Fruit fly (Drosophila melanogaster) whole organism, pupa: Measurements from ENCODE around the gene Rab9D.

Source experiments
- CG10348 ChIP-seq: fragments of 200-800 bp; sonication (Bioruptor generic); IDR thresholded peaks from 2 replicates; pipeline ENCODE4 v1.3.6; 2022; ENCODE audit warnings: missing biosample characterization, missing genetic modification characterization
- CG12605 ChIP-seq: fragments of 200-800 bp; sonication (Bioruptor generic); IDR thresholded peaks from 2 replicates; pipeline ENCODE4 v1.3.6; 2022; ENCODE audit warnings: missing biosample characterization, missing genetic modification characterization
- CG13204 ChIP-seq: fragments of 200-800 bp; sonication (Bioruptor generic); optimal IDR thresholded peaks from 2 replicates; lab custom pipeline; 2018; ENCODE audit warnings: missing biosample characterization, mild to moderate bottlenecking, missing genetic modification characterization, moderate library complexity
- CG14655 ChIP-seq: fragments of 200-800 bp; sonication (Bioruptor generic); optimal IDR thresholded peaks from 3 replicates; lab custom pipeline; 2017; ENCODE audit warnings: mild to moderate bottlenecking, missing biosample characterization, missing genetic modification reagents, missing genetic modification characterization
- CG15710 ChIP-seq: fragments of 200-800 bp; sonication (Bioruptor generic); optimal IDR thresholded peaks from 2 replicates; lab custom pipeline; 2018; ENCODE audit warnings: missing biosample characterization, mild to moderate bottlenecking, missing genetic modification characterization, moderate library complexity
- CG17806 ChIP-seq: fragments of 200-800 bp; sonication (Bioruptor generic); optimal IDR thresholded peaks from 2 replicates; lab custom pipeline; 2018; ENCODE audit warnings: missing biosample characterization, mild to moderate bottlenecking, missing genetic modification characterization, moderate library complexity
- CG32121 ChIP-seq: fragments of 200-800 bp; sonication (Bioruptor generic); IDR thresholded peaks from 2 replicates; pipeline ENCODE4 v1.3.6; 2022; ENCODE audit warnings: missing biosample characterization, missing genetic modification characterization
- CG34367 ChIP-seq: fragments of 200-800 bp; sonication (Bioruptor generic); optimal IDR thresholded peaks from 2 replicates; lab custom pipeline; 2018; ENCODE audit warnings: missing biosample characterization, mild to moderate bottlenecking, missing genetic modification characterization
- CG4496 ChIP-seq: fragments of 200-800 bp; sonication (Bioruptor generic); IDR thresholded peaks from 3 replicates; pipeline ENCODE4 v1.3.6; 2022; ENCODE audit warnings: missing biosample characterization, missing genetic modification characterization
- CG8159 ChIP-seq: fragments of 200-800 bp; sonication (Bioruptor generic); optimal IDR thresholded peaks from 3 replicates; lab custom pipeline; 2018; ENCODE audit warnings: missing biosample characterization, mild to moderate bottlenecking, missing genetic modification characterization, moderate library complexity
- CG8301 ChIP-seq: fragments of 200-800 bp; sonication (Bioruptor generic); optimal IDR thresholded peaks from 2 replicates; lab custom pipeline; 2018; ENCODE audit warnings: missing biosample characterization, mild to moderate bottlenecking, missing genetic modification characterization
- CG9948 ChIP-seq: fragments of 200-800 bp; sonication (Bioruptor generic); optimal IDR thresholded peaks from 2 replicates; lab custom pipeline; 2018; ENCODE audit warnings: missing biosample characterization, mild to moderate bottlenecking, missing genetic modification characterization, moderate library complexity
- D1 ChIP-seq: fragments of 200-800 bp; sonication (Bioruptor generic); optimal IDR thresholded peaks from 2 replicates; lab custom pipeline; 2018; ENCODE audit warnings: missing biosample characterization, mild to moderate bottlenecking, missing genetic modification characterization, moderate library complexity
- EcR ChIP-seq: fragments of 200-800 bp; sonication (Bioruptor generic); optimal IDR thresholded peaks from 3 replicates; lab custom pipeline; 2019; ENCODE audit warnings: missing biosample characterization, missing genetic modification characterization, mild to moderate bottlenecking, moderate library complexity, missing genetic modification reagents
- Ets98B ChIP-seq: fragments of 200-800 bp; sonication (Bioruptor generic); IDR thresholded peaks from 2 replicates; pipeline ENCODE4 v1.3.6; 2022; ENCODE audit warnings: missing biosample characterization, missing genetic modification characterization
- Pif1A ChIP-seq: fragments of 200-800 bp; sonication (Bioruptor generic); optimal IDR thresholded peaks from 3 replicates; lab custom pipeline; 2016; ENCODE audit warnings: missing biosample characterization, missing genetic modification characterization
- Pif1B ChIP-seq: fragments of 200-800 bp; sonication (Bioruptor generic); optimal IDR thresholded peaks from 3 replicates; lab custom pipeline; 2016; ENCODE audit warnings: missing biosample characterization, missing genetic modification characterization
- Snoo ChIP-seq: fragments of 200-800 bp; sonication (Bioruptor generic); optimal IDR thresholded peaks from 3 replicates; lab custom pipeline; 2017; ENCODE audit warnings: missing biosample characterization, mild to moderate bottlenecking, missing genetic modification characterization, inconsistent platforms
- fd96Ca ChIP-seq: fragments of 200-800 bp; sonication (Bioruptor generic); IDR thresholded peaks from 3 replicates; pipeline ENCODE4 v1.3.6; 2022; ENCODE audit warnings: missing biosample characterization, missing genetic modification characterization
- gl ChIP-seq: fragments of 200-800 bp; sonication (Bioruptor generic); optimal IDR thresholded peaks from 2 replicates; lab custom pipeline; 2018; ENCODE audit warnings: missing biosample characterization, mild to moderate bottlenecking, missing genetic modification characterization
- rn ChIP-seq: fragments of 200-800 bp; sonication (Bioruptor generic); IDR thresholded peaks from 2 replicates; pipeline ENCODE4 v1.3.6; 2022; ENCODE audit warnings: missing biosample characterization, missing genetic modification characterization

The Rab9D gene

DNA sequence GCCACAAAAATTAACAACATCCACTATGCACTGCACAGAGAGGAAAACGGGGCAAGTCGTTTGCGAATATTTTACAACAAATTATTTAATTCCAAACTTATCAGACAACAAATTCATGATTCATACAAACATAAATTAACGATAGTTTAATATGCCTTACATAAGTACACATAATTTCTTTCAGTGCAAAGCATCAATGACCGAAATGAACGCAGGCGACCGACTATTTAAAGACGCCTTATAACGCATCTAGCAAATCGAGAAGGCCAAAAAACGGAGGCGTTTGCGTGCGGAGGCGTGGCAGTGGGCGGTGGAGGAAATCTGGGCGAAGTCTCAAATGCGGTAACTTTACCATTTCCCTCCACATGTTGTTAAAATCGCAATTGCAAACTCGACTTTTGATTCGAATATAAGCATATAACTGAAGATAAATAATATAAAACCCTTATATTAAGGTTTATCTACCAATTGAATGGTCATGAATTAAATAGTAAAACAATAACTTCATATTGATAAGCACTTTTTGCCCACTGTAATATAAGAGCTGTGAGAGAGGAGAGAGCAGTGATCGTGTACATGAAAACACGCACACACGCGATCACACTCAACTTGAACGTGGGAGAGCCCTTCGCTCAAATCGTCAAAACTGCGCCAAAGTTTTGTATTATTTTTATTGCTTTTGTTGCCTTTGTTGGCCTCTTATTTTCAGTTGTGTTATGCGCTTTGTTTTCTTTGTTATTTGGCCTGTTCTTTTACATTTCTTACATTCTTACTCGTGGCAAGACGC, 41.6 kb upstream of the Rab9D start:
- TF ChIP-seq rn, result peak; percentile 83
- peak; percentile 98 for TF ChIP-seq CG4496 (GFP tag; lab: Robert Waterston, UW)
- TF ChIP-seq CG8159, result peak; percentile 87
- peak; percentile 83 for TF ChIP-seq CG15710 (tag; lab: Kevin White, UChicago)
- peak; percentile 96 for TF ChIP-seq fd96Ca (GFP tag; lab: Robert Waterston, UW)
- peak; percentile 90 for TF ChIP-seq CG12605
- TF ChIP-seq Snoo (tag; lab: Kevin White, UChicago), result peak; percentile 90
- peak; percentile 68 for TF ChIP-seq D1 (tag; lab: Kevin White, UChicago)
- TF ChIP-seq CG17806 (tag; lab: Kevin White, UChicago), result peak; percentile 86
- TF ChIP-seq Ets98B (GFP tag; lab: Robert Waterston, UW), result peak; percentile 97
- peak; percentile 30 for TF ChIP-seq CG13204 (GFP tag; lab: Kevin White, UChicago)
- peak; percentile 87 for TF ChIP-seq CG34367 (tag; lab: Kevin White, UChicago)
- TF ChIP-seq gl (tag; lab: Kevin White, UChicago), result peak; percentile 51
- TF ChIP-seq CG32121, result peak; percentile 96
- peak; percentile 90 for TF ChIP-seq Pif1B (GFP tag; lab: Kevin White, UChicago)
- peak; percentile 9 for TF ChIP-seq EcR (GFP tag; lab: Kevin White, UChicago)
- peak; percentile 76 for TF ChIP-seq CG10348 (GFP tag; lab: Robert Waterston, UW)
- peak; percentile 92 for TF ChIP-seq Pif1A (GFP tag; lab: Kevin White, UChicago)
- TF ChIP-seq CG14655 (GFP tag; lab: Kevin White, UChicago), result peak; percentile 95
- peak; percentile 87 for TF ChIP-seq CG9948 (tag; lab: Kevin White, UChicago)
- TF ChIP-seq CG8301, result peak; percentile 93
- TF ChIP-seq, all 21 proteins: peak for 21

- TF ChIP-seq fd96Ca (GFP tag; lab: Robert Waterston, UW) (no peak), CG13204 (GFP tag; lab: Kevin White, UChicago) (no peak), Pif1A (GFP tag; lab: Kevin White, UChicago) (no peak), Pif1B (GFP tag; lab: Kevin White, UChicago) (no peak), CG17806 (tag; lab: Kevin White, UChicago) (no peak), CG15710 (tag; lab: Kevin White, UChicago) (no peak), CG8159 (no peak), D1 (tag; lab: Kevin White, UChicago) (no peak), CG4496 (GFP tag; lab: Robert Waterston, UW) (no peak), CG14655 (GFP tag; lab: Kevin White, UChicago) (no peak), EcR (GFP tag; lab: Kevin White, UChicago) (no peak), CG12605 (no peak), Ets98B (GFP tag; lab: Robert Waterston, UW) (no peak), Snoo (tag; lab: Kevin White, UChicago) (no peak), CG10348 (GFP tag; lab: Robert Waterston, UW) (no peak), rn (no peak), CG32121 (no peak), CG9948 (tag; lab: Kevin White, UChicago) (no peak), gl (tag; lab: Kevin White, UChicago) (no peak), CG34367 (tag; lab: Kevin White, UChicago) (no peak)
Observed at dm6 chrX:10547857-10548135, 41.1 kb upstream of the Rab9D start.

dm6 chrX:10549050-10549449, 39.8 kb upstream of the Rab9D start:
- TF ChIP-seq CG12605 (no peak), Snoo (tag; lab: Kevin White, UChicago) (no peak), EcR (GFP tag; lab: Kevin White, UChicago) (no peak), CG10348 (GFP tag; lab: Robert Waterston, UW) (no peak), D1 (tag; lab: Kevin White, UChicago) (no peak), Ets98B (GFP tag; lab: Robert Waterston, UW) (no peak), CG17806 (tag; lab: Kevin White, UChicago) (peak; percentile 0), CG34367 (tag; lab: Kevin White, UChicago) (no peak), Pif1A (GFP tag; lab: Kevin White, UChicago) (no peak), gl (tag; lab: Kevin White, UChicago) (no peak), CG4496 (GFP tag; lab: Robert Waterston, UW) (no peak), CG13204 (GFP tag; lab: Kevin White, UChicago) (no peak), CG32121 (no peak), CG14655 (GFP tag; lab: Kevin White, UChicago) (no peak), Pif1B (GFP tag; lab: Kevin White, UChicago) (no peak), CG8159 (peak; percentile 11), CG8301 (no peak)

- peak; percentile 78 for TF ChIP-seq CG32121
- TF ChIP-seq CG10348 (GFP tag; lab: Robert Waterston, UW), result no peak
- TF ChIP-seq rn, result peak; percentile 74
- TF ChIP-seq CG8159, result peak; percentile 73
- peak; percentile 80; the same call in 2 of the 3 replicates for TF ChIP-seq CG4496 (GFP tag; lab: Robert Waterston, UW)
- TF ChIP-seq Pif1A (GFP tag; lab: Kevin White, UChicago), result peak; percentile 87
- peak; percentile 89 for TF ChIP-seq Snoo (tag; lab: Kevin White, UChicago)
- TF ChIP-seq Pif1B (GFP tag; lab: Kevin White, UChicago), result peak; percentile 91
- TF ChIP-seq D1 (tag; lab: Kevin White, UChicago), result peak; percentile 21
- peak; percentile 67 for TF ChIP-seq CG15710 (tag; lab: Kevin White, UChicago)
- TF ChIP-seq CG13204 (GFP tag; lab: Kevin White, UChicago), result peak; percentile 22
- no peak for TF ChIP-seq EcR (GFP tag; lab: Kevin White, UChicago)
- TF ChIP-seq CG14655 (GFP tag; lab: Kevin White, UChicago), result peak; percentile 97
- peak; percentile 53 for TF ChIP-seq CG12605
- peak; percentile 70 for TF ChIP-seq CG17806 (tag; lab: Kevin White, UChicago)
- TF ChIP-seq fd96Ca (GFP tag; lab: Robert Waterston, UW), result peak; percentile 87
- peak; percentile 58 for TF ChIP-seq CG34367 (tag; lab: Kevin White, UChicago)
- TF ChIP-seq gl (tag; lab: Kevin White, UChicago), result peak; percentile 36
- peak; percentile 75 for TF ChIP-seq CG9948 (tag; lab: Kevin White, UChicago)
- peak; percentile 76 for TF ChIP-seq Ets98B (GFP tag; lab: Robert Waterston, UW)
- peak; percentile 94 for TF ChIP-seq CG8301
- TF ChIP-seq, all 21 proteins: peak for 19
Observed at dm6 chrX:10557432-10557831, 31.5 kb upstream of the Rab9D start.
